Worm (Caenorhabditis elegans) whole organism, late embryonic: ENCODE data around the gene F11D5.5.
A peak's percentile ranks its signal among the peaks of the same experiment; 100 is the strongest.

Experiments used
- ceh-2 ChIP-seq: sonication (generic microtip); optimal IDR thresholded peaks from 2 replicates; lab custom pipeline; 2016; ENCODE audit warnings: missing genotype, missing genetic modification characterization, missing compliant biosample characterization
- ceh-22 ChIP-seq: sonication (generic microtip); optimal IDR thresholded peaks from 2 replicates; lab custom pipeline; 2017; ENCODE audit warnings: missing biosample characterization, missing genetic modification characterization
- ceh-24 ChIP-seq: sonication (generic microtip); optimal IDR thresholded peaks from 2 replicates; lab custom pipeline; 2016; ENCODE audit warnings: mild to moderate bottlenecking, missing genetic modification characterization, missing compliant biosample characterization
- ceh-30 ChIP-seq: fragments of 150-350 bp; optimal IDR thresholded peaks from 2 replicates; lab custom pipeline; 2014; ENCODE audit warnings: missing biosample characterization, missing genetic modification characterization
- ceh-45 ChIP-seq: fragments of 200-800 bp; sonication (Bioruptor generic); IDR thresholded peaks from 2 replicates; pipeline ENCODE4 v1.3.6; 2022; ENCODE audit warnings: missing genetic modification reagents, missing genetic modification characterization, missing compliant biosample characterization
- ceh-48 ChIP-seq: sonication (generic microtip); optimal IDR thresholded peaks from 2 replicates; lab custom pipeline; 2016; ENCODE audit warnings: missing genetic modification characterization, inconsistent platforms, missing compliant biosample characterization
- che-1 ChIP-seq: sonication (generic microtip); optimal IDR thresholded peaks from 2 replicates; lab custom pipeline; 2016; ENCODE audit warnings: mild to moderate bottlenecking, missing genetic modification characterization, missing compliant biosample characterization
- dve-1 ChIP-seq: sonication (generic microtip); optimal IDR thresholded peaks from 2 replicates; lab custom pipeline; 2017; ENCODE audit warnings: antibody characterized with exemption, mild to moderate bottlenecking, missing genetic modification characterization, missing compliant biosample characterization
- elt-2 ChIP-seq: sonication (generic microtip); optimal IDR thresholded peaks from 2 replicates; lab custom pipeline; 2016; ENCODE audit warnings: missing genetic modification reagents, missing genetic modification characterization, missing compliant biosample characterization
- elt-4 ChIP-seq: sonication (generic microtip); optimal IDR thresholded peaks from 2 replicates; lab custom pipeline; 2016; ENCODE audit warnings: missing genetic modification characterization, missing compliant biosample characterization
- ets-4 ChIP-seq: sonication (generic microtip); optimal IDR thresholded peaks from 2 replicates; lab custom pipeline; 2016; ENCODE audit warnings: missing genetic modification characterization, missing compliant biosample characterization
- eyg-1 ChIP-seq: sonication (generic microtip); optimal IDR thresholded peaks from 2 replicates; lab custom pipeline; 2016; ENCODE audit warnings: missing genotype, missing genetic modification characterization, missing compliant biosample characterization
- fax-1 ChIP-seq: sonication (generic microtip); optimal IDR thresholded peaks from 2 replicates; lab custom pipeline; 2016; ENCODE audit warnings: missing genotype, missing genetic modification characterization, missing compliant biosample characterization
- hlh-13 ChIP-seq: fragments of 200-800 bp; sonication (Bioruptor generic); optimal IDR thresholded peaks from 2 replicates; lab custom pipeline; 2018; ENCODE audit warnings: mild to moderate bottlenecking, missing genetic modification characterization, missing compliant biosample characterization
- hlh-6 ChIP-seq: sonication (generic microtip); optimal IDR thresholded peaks from 2 replicates; lab custom pipeline; 2016; ENCODE audit warnings: missing genotype, missing genetic modification characterization, missing compliant biosample characterization
- lim-6 ChIP-seq: sonication (generic microtip); optimal IDR thresholded peaks from 2 replicates; lab custom pipeline; 2016; ENCODE audit warnings: missing genetic modification characterization, missing compliant biosample characterization
- lin-11 ChIP-seq: fragments of 200-800 bp; sonication (Bioruptor generic); optimal IDR thresholded peaks from 2 replicates; lab custom pipeline; 2018; ENCODE audit warnings: mild to moderate bottlenecking, missing genetic modification characterization, missing compliant biosample characterization
- nhr-11 ChIP-seq: fragments of 150-350 bp; optimal IDR thresholded peaks from 2 replicates; lab custom pipeline; 2014; ENCODE audit warnings: missing biosample characterization, missing genetic modification characterization
- npax-4 ChIP-seq: sonication (generic microtip); optimal IDR thresholded peaks from 2 replicates; lab custom pipeline; 2016; ENCODE audit warnings: missing genetic modification characterization, missing compliant biosample characterization
- pag-3 ChIP-seq: sonication (generic microtip); optimal IDR thresholded peaks from 2 replicates; lab custom pipeline; 2016; ENCODE audit warnings: missing compliant biosample characterization, missing genetic modification characterization, borderline replicate concordance
- pat-9 ChIP-seq: fragments of 200-800 bp; sonication (Bioruptor generic); optimal IDR thresholded peaks from 2 replicates; lab custom pipeline; 2018; ENCODE audit warnings: mild to moderate bottlenecking, missing genetic modification characterization, moderate library complexity, missing compliant biosample characterization
- pax-1 ChIP-seq: fragments of 150-350 bp; optimal IDR thresholded peaks from 2 replicates; lab custom pipeline; 2014; ENCODE audit warnings: missing biosample characterization, missing genetic modification characterization
- pha-2 ChIP-seq: sonication (generic microtip); optimal IDR thresholded peaks from 2 replicates; lab custom pipeline; 2017; ENCODE audit warnings: mild to moderate bottlenecking, missing genetic modification characterization, missing compliant biosample characterization
- pqm-1 ChIP-seq: sonication (generic microtip); optimal IDR thresholded peaks from 2 replicates; lab custom pipeline; 2016; ENCODE audit warnings: missing genetic modification characterization, missing compliant biosample characterization
- pros-1 ChIP-seq: fragments of 150-350 bp; optimal IDR thresholded peaks from 2 replicates; lab custom pipeline; 2014; ENCODE audit warnings: missing biosample characterization, missing genetic modification reagents, missing genetic modification characterization
- rnt-1 ChIP-seq: sonication (generic microtip); optimal IDR thresholded peaks from 2 replicates; lab custom pipeline; 2016; ENCODE audit warnings: missing genetic modification characterization, missing compliant biosample characterization
- sdc-2 ChIP-seq: sonication (generic microtip); optimal IDR thresholded peaks from 2 replicates; lab custom pipeline; 2016; ENCODE audit warnings: missing genotype, missing genetic modification characterization, missing compliant biosample characterization
- sox-2 ChIP-seq: fragments of 200-800 bp; sonication (Bioruptor generic); IDR thresholded peaks from 2 replicates; pipeline ENCODE4 v1.3.6; 2022; ENCODE audit warnings: missing genetic modification reagents, missing genetic modification characterization, missing compliant biosample characterization
- syd-9 ChIP-seq: sonication (generic microtip); optimal IDR thresholded peaks from 2 replicates; lab custom pipeline; 2016; ENCODE audit warnings: mild to moderate bottlenecking, missing genetic modification characterization, moderate library complexity, missing compliant biosample characterization
- ttx-3 ChIP-seq: sonication (generic microtip); optimal IDR thresholded peaks from 2 replicates; lab custom pipeline; 2016; ENCODE audit warnings: missing genetic modification reagents, missing genetic modification characterization, missing compliant biosample characterization
- unc-3 ChIP-seq, 2 experiments: fragments of 200-800 bp in 1 of 2; sonication (Bioruptor generic) in 1 of 2; sonication (generic microtip) in 1 of 2; conservative IDR thresholded peaks in 1 of 2; optimal IDR thresholded peaks in 1 of 2; 2 replicates each; pipeline versions ENCODE4 v1.3.6 to Lab custom; 2016 to 2022; ENCODE audit warnings: missing compliant biosample characterization in 2 of 2, missing genetic modification characterization in 2 of 2, missing genetic modification reagents in 1 of 2
- unc-55 ChIP-seq: sonication (generic microtip); optimal IDR thresholded peaks from 2 replicates; lab custom pipeline; 2017; ENCODE audit warnings: missing biosample characterization, missing genetic modification reagents, missing genetic modification characterization
- unc-86 ChIP-seq: sonication (generic microtip); optimal IDR thresholded peaks from 2 replicates; lab custom pipeline; 2016; ENCODE audit warnings: missing genetic modification characterization, missing compliant biosample characterization
- zip-5 ChIP-seq: sonication (generic microtip); optimal IDR thresholded peaks from 2 replicates; lab custom pipeline; 2016; ENCODE audit warnings: missing genetic modification characterization, missing compliant biosample characterization

F11D5.5 gene

ce11 chrX:3260509-3260908, 41.4 kb upstream of the F11D5.5 start, which contains the start of gene lbp-2:
lbp-2 (plus strand) TSS chrX:3260610.
- no peak for TF ChIP-seq unc-3 (GFP tag; conservative IDR thresholded peaks at IDR 0.05; lab: Robert Waterston, UW)
- TF ChIP-seq unc-3 (tag; optimal IDR thresholded peaks at IDR 0.05; lab: Kevin White, UChicago), result no peak

- TF ChIP-seq pag-3 (tag; lab: Kevin White, UChicago) (no peak), sox-2 (GFP tag; lab: Robert Waterston, UW) (no peak), ceh-30 (no peak), ceh-45 (no peak), ceh-24 (no peak), sdc-2 (tag; lab: Kevin White, UChicago) (no peak)
Measured at ce11 chrX:3262600-3262999, 39.3 kb upstream of the F11D5.5 start, which contains the start of gene fbxb-71. fbxb-71 (plus strand) TSS chrX:3262900.

- TF ChIP-seq unc-55 (GFP tag; lab: Kevin White, UChicago) (peak; percentile 3), nhr-11 (tag; lab: Kevin White, UChicago) (no peak)
Measured at ce11 chrX:3270806-3271205, 31.1 kb upstream of the F11D5.5 start, which contains the start of gene sul-1. sul-1 (minus strand) TSS chrX:3270906.

- TF ChIP-seq rnt-1 (tag; lab: Kevin White, UChicago) (no peak), che-1 (tag; lab: Kevin White, UChicago) (no peak), elt-4 (tag; lab: Kevin White, UChicago) (no peak)
Measured at ce11 chrX:3271673-3272072, 30.2 kb upstream of the F11D5.5 start, which contains the start of gene K09C4.9. K09C4.9 (minus strand) TSS chrX:3271773.

- no peak for TF ChIP-seq ets-4
- TF ChIP-seq pat-9, result no peak
- TF ChIP-seq ceh-48 (tag; lab: Kevin White, UChicago), result no peak
- TF ChIP-seq ceh-2 (tag; lab: Kevin White, UChicago), result no peak
- no peak for TF ChIP-seq rnt-1 (tag; lab: Kevin White, UChicago)
- no peak for TF ChIP-seq ceh-22
- TF ChIP-seq ceh-45, result no peak
- TF ChIP-seq unc-86 (tag; lab: Kevin White, UChicago), result no peak
- TF ChIP-seq sox-2 (GFP tag; lab: Robert Waterston, UW), result no peak
- TF ChIP-seq pha-2 (tag; lab: Kevin White, UChicago), result no peak
- no peak for TF ChIP-seq eyg-1
- TF ChIP-seq elt-2 (tag; lab: Kevin White, UChicago), result no peak
- no peak for TF ChIP-seq fax-1 (tag; lab: Kevin White, UChicago)
- TF ChIP-seq pax-1, result no peak
- no peak for TF ChIP-seq hlh-6
- TF ChIP-seq syd-9 (tag; lab: Kevin White, UChicago), result no peak
- no peak for TF ChIP-seq hlh-13 (GFP tag; lab: Kevin White, UChicago)
- no peak for TF ChIP-seq npax-4 (tag; lab: Kevin White, UChicago)
Measured at ce11 chrX:3272580-3272979, 29.3 kb upstream of the F11D5.5 start, which contains the start of gene K09C4.7. K09C4.7 (plus strand) TSS chrX:3272880.

- TF ChIP-seq syd-9 (tag; lab: Kevin White, UChicago) (no peak), pros-1 (tag; lab: Kevin White, UChicago) (no peak), ttx-3 (tag; lab: Kevin White, UChicago) (no peak), ceh-30 (no peak), ceh-45 (no peak), sox-2 (GFP tag; lab: Robert Waterston, UW) (no peak), npax-4 (tag; lab: Kevin White, UChicago) (no peak), dve-1 (no peak), pqm-1 (tag; lab: Kevin White, UChicago) (no peak), lim-6 (no peak), ceh-48 (tag; lab: Kevin White, UChicago) (no peak), ets-4 (no peak), sdc-2 (tag; lab: Kevin White, UChicago) (no peak), lin-11 (no peak), zip-5 (tag; lab: Kevin White, UChicago) (no peak)
- TF ChIP-seq, all 69 proteins: peak for 0
Measured at ce11 chrX:3280130-3280529, 21.7 kb upstream of the F11D5.5 start, which contains the start of gene K09C4.10. K09C4.10 (minus strand) TSS chrX:3280230.
